Fruit fly (Drosophila melanogaster) whole organism, embryonic: ENCODE results near the gene Mettl5.
A peak's percentile ranks its signal among the peaks of the same experiment; 100 is the strongest.

Experiments
- Aef1 ChIP-seq: fragments of 200-800 bp; sonication (Bioruptor generic); IDR thresholded peaks from 3 replicates; pipeline ENCODE4 v1.3.6; 2022; ENCODE audit warnings: missing biosample characterization, missing genetic modification characterization
- Atf6 ChIP-seq: fragments of 200-800 bp; sonication (Bioruptor generic); IDR thresholded peaks from 2 replicates; pipeline ENCODE4 v1.3.6; 2022; ENCODE audit warnings: missing biosample characterization, missing genetic modification characterization
- C15 ChIP-seq: fragments of 200-800 bp; sonication (Bioruptor generic); IDR thresholded peaks from 3 replicates; pipeline ENCODE4 v1.3.6; 2022; ENCODE audit warnings: missing biosample characterization, missing genetic modification characterization
- CG10267 ChIP-seq: fragments of 200-800 bp; sonication (Bioruptor generic); optimal IDR thresholded peaks from 2 replicates; lab custom pipeline; 2018; ENCODE audit warnings: missing biosample characterization, mild to moderate bottlenecking, missing genetic modification characterization, moderate library complexity
- CG10366 ChIP-seq: fragments of 200-800 bp; sonication (Bioruptor generic); IDR thresholded peaks from 2 replicates; pipeline ENCODE4 v1.3.6; 2022; ENCODE audit warnings: missing biosample characterization, missing genetic modification characterization
- CG11085 ChIP-seq: fragments of 200-800 bp; sonication (Bioruptor generic); IDR thresholded peaks from 2 replicates; pipeline ENCODE4 v1.3.6; 2022; ENCODE audit warnings: missing biosample characterization, missing genetic modification characterization
- CG12071 ChIP-seq: fragments of 200-800 bp; sonication (Bioruptor generic); optimal IDR thresholded peaks from 3 replicates; lab custom pipeline; 2018; ENCODE audit warnings: missing biosample characterization, mild to moderate bottlenecking, missing genetic modification characterization
- CG12236 ChIP-seq: fragments of 200-800 bp; sonication (Bioruptor generic); optimal IDR thresholded peaks from 2 replicates; lab custom pipeline; 2016; ENCODE audit warnings: missing biosample characterization, missing genetic modification characterization
- CG12769 ChIP-seq: fragments of 200-800 bp; sonication (Bioruptor generic); optimal IDR thresholded peaks from 2 replicates; lab custom pipeline; 2019; ENCODE audit warnings: missing biosample characterization, mild to moderate bottlenecking, missing genetic modification characterization, moderate library complexity
- CG13296 ChIP-seq: fragments of 200-800 bp; sonication (Bioruptor generic); optimal IDR thresholded peaks from 3 replicates; lab custom pipeline; 2018; ENCODE audit warnings: missing biosample characterization, mild to moderate bottlenecking, missing genetic modification characterization
- CG15269 ChIP-seq: fragments of 200-800 bp; sonication (Bioruptor generic); optimal IDR thresholded peaks from 2 replicates; lab custom pipeline; 2018; ENCODE audit warnings: missing biosample characterization, mild to moderate bottlenecking, missing genetic modification characterization, moderate library complexity
- CG16863 ChIP-seq: fragments of 200-800 bp; sonication (Bioruptor generic); optimal IDR thresholded peaks from 3 replicates; lab custom pipeline; 2016; ENCODE audit warnings: missing biosample characterization, missing genetic modification characterization
- CG17328 ChIP-seq: fragments of 200-800 bp; sonication (Bioruptor generic); IDR thresholded peaks from 2 replicates; pipeline ENCODE4 v1.3.6; 2022; ENCODE audit warnings: missing biosample characterization, missing genetic modification characterization
- CG17912 ChIP-seq: fragments of 200-800 bp; sonication (Bioruptor generic); optimal IDR thresholded peaks from 2 replicates; lab custom pipeline; 2018; ENCODE audit warnings: missing biosample characterization, mild to moderate bottlenecking, missing genetic modification characterization
- CG18262 ChIP-seq: fragments of 200-800 bp; optimal IDR thresholded peaks from 3 replicates; lab custom pipeline; 2019; ENCODE audit warnings: missing biosample characterization, mild to moderate bottlenecking, missing genetic modification characterization, moderate library complexity
- CG32532 ChIP-seq: fragments of 200-800 bp; sonication (Bioruptor generic); IDR thresholded peaks from 2 replicates; pipeline ENCODE4 v1.3.6; 2022; ENCODE audit warnings: missing biosample characterization, missing genetic modification characterization
- CG32767 ChIP-seq: fragments of 200-800 bp; sonication (Bioruptor generic); IDR thresholded peaks from 2 replicates; pipeline ENCODE4 v1.3.6; 2022; ENCODE audit warnings: missing biosample characterization, missing genetic modification characterization
- CG34422 ChIP-seq: fragments of 200-800 bp; sonication (Bioruptor generic); IDR thresholded peaks from 3 replicates; pipeline ENCODE4 v1.3.6; 2022; ENCODE audit warnings: missing biosample characterization, missing genetic modification characterization
- CG3995 ChIP-seq: fragments of 200-800 bp; sonication (Bioruptor generic); optimal IDR thresholded peaks from 3 replicates; lab custom pipeline; 2016; ENCODE audit warnings: missing biosample characterization, missing genetic modification characterization
- CG4617 ChIP-seq: fragments of 200-800 bp; sonication (Bioruptor generic); optimal IDR thresholded peaks from 3 replicates; lab custom pipeline; 2016; ENCODE audit warnings: missing biosample characterization, missing genetic modification characterization, borderline replicate concordance
- CG4820 ChIP-seq: fragments of 200-800 bp; sonication (Bioruptor generic); optimal IDR thresholded peaks from 3 replicates; lab custom pipeline; 2016; ENCODE audit warnings: missing biosample characterization, missing genetic modification characterization
- CG5245 ChIP-seq: fragments of 200-800 bp; sonication (Bioruptor generic); optimal IDR thresholded peaks from 3 replicates; lab custom pipeline; 2016; ENCODE audit warnings: missing biosample characterization, missing genetic modification characterization
- CG6272 ChIP-seq: fragments of 200-800 bp; sonication (Bioruptor generic); IDR thresholded peaks from 2 replicates; pipeline ENCODE4 v1.3.6; 2022; ENCODE audit warnings: missing biosample characterization, missing genetic modification characterization
- CG7786 ChIP-seq: fragments of 200-800 bp; sonication (Bioruptor generic); optimal IDR thresholded peaks from 2 replicates; lab custom pipeline; 2016; ENCODE audit warnings: missing biosample characterization, missing genetic modification characterization
- CG8388 ChIP-seq: fragments of 200-800 bp; sonication (Bioruptor generic); optimal IDR thresholded peaks from 2 replicates; lab custom pipeline; 2019; ENCODE audit warnings: missing biosample characterization, mild to moderate bottlenecking, missing genetic modification characterization, moderate library complexity
- CG9609 ChIP-seq: fragments of 200-800 bp; sonication (Bioruptor generic); optimal IDR thresholded peaks from 3 replicates; lab custom pipeline; 2016; ENCODE audit warnings: missing biosample characterization, missing genetic modification characterization
- CG9932 ChIP-seq: fragments of 200-800 bp; sonication (Bioruptor generic); IDR thresholded peaks from 2 replicates; pipeline ENCODE4 v1.3.6; 2022; ENCODE audit warnings: missing biosample characterization, missing genetic modification characterization
- CoRest ChIP-seq: fragments of 200-800 bp; sonication (Bioruptor generic); optimal IDR thresholded peaks from 3 replicates; lab custom pipeline; 2018; ENCODE audit warnings: missing biosample characterization, mild to moderate bottlenecking, missing genetic modification characterization, moderate library complexity
- CrebB ChIP-seq: fragments of 200-800 bp; sonication (Bioruptor generic); optimal IDR thresholded peaks from 3 replicates; lab custom pipeline; 2018; ENCODE audit warnings: missing biosample characterization, mild to moderate bottlenecking, missing genetic modification characterization
- Dek ChIP-seq: fragments of 200-800 bp; sonication (Bioruptor generic); optimal IDR thresholded peaks from 3 replicates; lab custom pipeline; 2019; ENCODE audit warnings: missing biosample characterization, mild to moderate bottlenecking, missing genetic modification characterization, moderate library complexity
- Dfd ChIP-seq, 2 experiments: fragments of >200 bp; optimal IDR thresholded peaks; 2 replicates each; lab custom pipeline; 2017; ENCODE audit warnings: missing biosample characterization in 2 of 2, missing genetic modification characterization in 2 of 2
- Dip2 ChIP-seq: fragments of 200-800 bp; sonication (Bioruptor generic); IDR thresholded peaks from 2 replicates; pipeline ENCODE4 v1.3.6; 2022; ENCODE audit warnings: missing biosample characterization, missing genetic modification characterization
- Max ChIP-seq: fragments of 200-800 bp; sonication (Bioruptor generic); optimal IDR thresholded peaks from 2 replicates; lab custom pipeline; 2016; ENCODE audit warnings: missing biosample characterization, mild to moderate bottlenecking, missing genetic modification characterization
- Rfx ChIP-seq: fragments of 200-800 bp; sonication (Bioruptor generic); IDR thresholded peaks from 2 replicates; pipeline ENCODE4 v1.3.6; 2022; ENCODE audit warnings: missing biosample characterization, missing genetic modification characterization
- Vsx1 ChIP-seq: fragments of 200-800 bp; sonication (Bioruptor generic); optimal IDR thresholded peaks from 2 replicates; lab custom pipeline; 2017; ENCODE audit warnings: missing biosample characterization, mild to moderate bottlenecking, missing genetic modification characterization, missing genetic modification reagents
- az2 ChIP-seq: fragments of 200-800 bp; sonication (Bioruptor generic); optimal IDR thresholded peaks from 3 replicates; lab custom pipeline; 2016; ENCODE audit warnings: missing biosample characterization, missing genetic modification characterization
- cas ChIP-seq: fragments of 200-800 bp; sonication (Bioruptor generic); IDR thresholded peaks from 2 replicates; pipeline ENCODE4 v1.3.6; 2022; ENCODE audit warnings: missing biosample characterization, missing genetic modification characterization
- caup ChIP-seq: fragments of 200-800 bp; sonication (Bioruptor generic); optimal IDR thresholded peaks from 3 replicates; lab custom pipeline; 2017; ENCODE audit warnings: missing biosample characterization, mild to moderate bottlenecking, missing genetic modification characterization, moderate library complexity; ENCODE audit not compliant: severe bottlenecking
- dati ChIP-seq: fragments of 200-800 bp; sonication (Bioruptor generic); IDR thresholded peaks from 2 replicates; pipeline ENCODE4 v1.3.6; 2022; ENCODE audit warnings: missing biosample characterization, missing genetic modification characterization
- exex ChIP-seq: fragments of 200-800 bp; sonication (Bioruptor generic); optimal IDR thresholded peaks from 4 replicates; lab custom pipeline; 2018; ENCODE audit warnings: missing biosample characterization, mild to moderate bottlenecking, missing genetic modification characterization, moderate library complexity
- fd96Cb ChIP-seq: fragments of 200-800 bp; sonication (Bioruptor generic); optimal IDR thresholded peaks from 2 replicates; lab custom pipeline; 2018; ENCODE audit warnings: missing biosample characterization, mild to moderate bottlenecking, missing genetic modification characterization, moderate library complexity
- insv ChIP-seq, 2 experiments: fragments of 200-800 bp; sonication (Bioruptor generic); optimal IDR thresholded peaks; 3 replicates each; lab custom pipeline; 2016 to 2018; ENCODE audit warnings: missing biosample characterization in 2 of 2, missing genetic modification characterization in 2 of 2
- kni ChIP-seq: fragments of 200-800 bp; sonication (Bioruptor generic); optimal IDR thresholded peaks from 3 replicates; lab custom pipeline; 2017; ENCODE audit warnings: mild to moderate bottlenecking, missing biosample characterization, missing genetic modification reagents, missing genetic modification characterization
- lab ChIP-seq: fragments of 200-800 bp; sonication (Bioruptor generic); optimal IDR thresholded peaks from 3 replicates; lab custom pipeline; 2017; ENCODE audit warnings: missing biosample characterization, missing genetic modification characterization, mild to moderate bottlenecking, moderate library complexity, missing genetic modification reagents
- lov ChIP-seq, 2 experiments: fragments of 200-800 bp in 1 of 2; fragments of >200 bp in 1 of 2; sonication (Bioruptor generic) in 1 of 2; IDR thresholded peaks in 1 of 2; optimal IDR thresholded peaks in 1 of 2; 2 replicates in 1 of 2; 3 replicates in 1 of 2; pipeline versions ENCODE4 v1.3.6 to Lab custom; 2017 to 2022; ENCODE audit warnings: missing biosample characterization in 1 of 2, missing genetic modification characterization in 1 of 2
- luna ChIP-seq: fragments of 200-800 bp; sonication (Bioruptor generic); optimal IDR thresholded peaks from 2 replicates; lab custom pipeline; 2016; ENCODE audit warnings: missing biosample characterization, missing genetic modification characterization
- org-1 ChIP-seq: fragments of 200-800 bp; sonication (Bioruptor generic); optimal IDR thresholded peaks from 2 replicates; lab custom pipeline; 2017; ENCODE audit warnings: missing biosample characterization, missing genetic modification characterization
- row ChIP-seq: fragments of 200-800 bp; sonication (Bioruptor generic); IDR thresholded peaks from 3 replicates; pipeline ENCODE4 v1.3.6; 2022; ENCODE audit warnings: missing biosample characterization, missing genetic modification characterization
- scrt ChIP-seq: fragments of 200-800 bp; sonication (Bioruptor generic); optimal IDR thresholded peaks from 2 replicates; lab custom pipeline; 2018; ENCODE audit warnings: missing biosample characterization, mild to moderate bottlenecking, missing genetic modification characterization, moderate library complexity
- sens ChIP-seq: fragments of 200-800 bp; sonication (Bioruptor generic); peaks from one replicate; lab custom pipeline; 2016; ENCODE audit warnings: missing biosample characterization, missing genetic modification characterization
- sisA ChIP-seq: fragments of 200-800 bp; sonication (Bioruptor generic); IDR thresholded peaks from 2 replicates; pipeline ENCODE4 v1.3.6; 2022; ENCODE audit warnings: missing biosample characterization, missing genetic modification characterization
- zen ChIP-seq: fragments of 200-800 bp; sonication (Bioruptor generic); optimal IDR thresholded peaks from 3 replicates; lab custom pipeline; 2018; ENCODE audit warnings: missing biosample characterization, mild to moderate bottlenecking, missing genetic modification characterization, moderate library complexity

Gene Mettl5

DNA sequence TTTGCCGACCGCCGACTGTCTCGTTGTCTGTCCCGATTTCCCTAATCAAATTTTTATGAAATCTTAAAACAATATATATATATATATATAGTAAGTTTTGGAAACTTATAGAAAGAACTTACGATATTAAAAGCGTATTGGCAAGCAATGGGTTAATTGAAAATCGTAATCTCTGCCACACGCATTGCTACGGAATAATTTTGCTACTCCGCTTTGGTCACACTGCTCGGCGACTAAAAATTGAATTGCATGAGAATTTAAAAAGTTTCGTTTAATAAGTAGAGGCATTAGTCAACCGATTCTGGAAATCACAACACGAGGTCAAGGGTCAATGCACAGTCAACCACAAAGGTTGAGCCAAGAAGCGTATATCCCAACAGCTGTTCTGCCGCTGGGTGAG is 2.4 kb upstream of the Mettl5 start, which contains the start of gene Bet1 (continued):
- no peak for TF ChIP-seq CG12769 (tag; lab: Kevin White, UChicago)
- TF ChIP-seq sens (GFP tag; lab: Kevin White, UChicago), result no peak
- TF ChIP-seq Rfx (GFP tag; lab: Robert Waterston, UW), result peak; percentile 58
- no peak for TF ChIP-seq CG32767
- TF ChIP-seq CG13296 (GFP tag; lab: Kevin White, UChicago), result no peak
- TF ChIP-seq CG10366 (GFP tag; lab: Robert Waterston, UW), result no peak
- TF ChIP-seq dati (GFP tag; lab: Robert Waterston, UW), result no peak
- TF ChIP-seq C15, result no peak
- TF ChIP-seq Aef1, result no peak
- no peak for TF ChIP-seq lov (optimal IDR thresholded peaks at IDR 0.05; lab: Kevin White, UChicago)
- TF ChIP-seq lov (GFP tag; IDR thresholded peaks at IDR 0.05; lab: Robert Waterston, UW), result no peak
- TF ChIP-seq Dip2 (GFP tag; lab: Robert Waterston, UW), result no peak
- TF ChIP-seq CG32532 (GFP tag; lab: Robert Waterston, UW), result peak; percentile 55; the same call in 1 of the 2 replicates
- no peak for TF ChIP-seq CG9609
- TF ChIP-seq row (GFP tag; lab: Robert Waterston, UW), result peak; percentile 70
- no peak for TF ChIP-seq CG3995 (GFP tag; lab: Kevin White, UChicago)
- TF ChIP-seq cas (GFP tag; lab: Robert Waterston, UW), result no peak
- TF ChIP-seq CG6272 (GFP tag; lab: Robert Waterston, UW), result peak; percentile 50; the same call in 1 of the 2 replicates
- TF ChIP-seq scrt (GFP tag; lab: Kevin White, UChicago), result no peak
- TF ChIP-seq CG12071 (GFP tag; lab: Kevin White, UChicago), result no peak
- TF ChIP-seq Dek, result no peak
- no peak for TF ChIP-seq CG7786
- no peak for TF ChIP-seq CG12236 (GFP tag; lab: Kevin White, UChicago)
- TF ChIP-seq CG17328, result no peak
- TF ChIP-seq CrebB, result no peak
- no peak for TF ChIP-seq Atf6
- no peak for TF ChIP-seq CG5245 (GFP tag; lab: Kevin White, UChicago)
- TF ChIP-seq sisA (GFP tag; lab: Robert Waterston, UW), result no peak
- no peak for TF ChIP-seq az2 (GFP tag; lab: Kevin White, UChicago)
- TF ChIP-seq CG4617 (GFP tag; lab: Kevin White, UChicago), result peak; percentile 20
- TF ChIP-seq CG34422 (GFP tag; lab: Robert Waterston, UW), result 0 out of 3 replicates have a peak, but pooled peaks have one; percentile 23
- TF ChIP-seq insv (GFP tag; optimal IDR thresholded peaks at IDR 0.05; lab: Kevin White, UChicago), result no peak
- TF ChIP-seq CG8388 (GFP tag; lab: Kevin White, UChicago), result no peak
- TF ChIP-seq org-1 (GFP tag; lab: Kevin White, UChicago), result no peak
- peak; percentile 50 for TF ChIP-seq CG9932 (GFP tag; lab: Robert Waterston, UW)
- peak; percentile 6 for TF ChIP-seq CG15269 (tag; lab: Kevin White, UChicago)
- no peak for TF ChIP-seq caup (GFP tag; lab: Kevin White, UChicago)
- TF ChIP-seq CG10267 (tag; lab: Kevin White, UChicago), result no peak
- TF ChIP-seq Dfd (GFP tag; optimal IDR thresholded peaks at IDR 0.05; lab: Kevin White, UChicago), result no peak
- TF ChIP-seq CG16863, result no peak
- no peak for TF ChIP-seq CG18262 (tag; lab: Kevin White, UChicago)
- no peak for TF ChIP-seq lab (GFP tag; lab: Kevin White, UChicago)
- no peak for TF ChIP-seq Max
- TF ChIP-seq zen (tag; lab: Kevin White, UChicago), result peak; percentile 20
- no peak for TF ChIP-seq luna (GFP tag; lab: Kevin White, UChicago)
- no peak for TF ChIP-seq CoRest (tag; lab: Kevin White, UChicago)
- no peak for TF ChIP-seq fd96Cb (tag; lab: Kevin White, UChicago)
- no peak for TF ChIP-seq exex
- no peak for TF ChIP-seq CG17912 (GFP tag; lab: Kevin White, UChicago)
- no peak for TF ChIP-seq kni (GFP tag; lab: Kevin White, UChicago)
- no peak for TF ChIP-seq CG11085 (GFP tag; lab: Robert Waterston, UW)
- no peak for TF ChIP-seq CG4820 (GFP tag; lab: Kevin White, UChicago)
- no peak for TF ChIP-seq Vsx1 (GFP tag; lab: Kevin White, UChicago)
